Fruit fly (Drosophila melanogaster) whole organism, embryonic: ENCODE data around the gene kek4.

Experiments used
- Adf1 ChIP-seq: fragments of 200-800 bp; sonication (Bioruptor generic); IDR thresholded peaks from 2 replicates; pipeline ENCODE4 v1.3.6; 2022; ENCODE audit warnings: missing biosample characterization, missing genetic modification characterization
- Atf-2 ChIP-seq: fragments of 200-800 bp; sonication (Bioruptor generic); optimal IDR thresholded peaks from 2 replicates; lab custom pipeline; 2016; ENCODE audit warnings: missing biosample characterization, missing genetic modification characterization
- CG13287 ChIP-seq: fragments of 200-800 bp; sonication (Bioruptor generic); IDR thresholded peaks from 2 replicates; pipeline ENCODE4 v1.3.6; 2022; ENCODE audit warnings: missing biosample characterization, missing genetic modification characterization; ENCODE audit not compliant: partially characterized antibody
- CG13624 ChIP-seq: fragments of 200-800 bp; sonication (Bioruptor generic); optimal IDR thresholded peaks from 2 replicates; lab custom pipeline; 2016; ENCODE audit warnings: missing biosample characterization, missing genetic modification characterization
- CG14965 ChIP-seq: fragments of 200-800 bp; sonication (Bioruptor generic); optimal IDR thresholded peaks from 2 replicates; lab custom pipeline; 2016; ENCODE audit warnings: missing biosample characterization, missing genetic modification characterization, borderline replicate concordance
- CG15479 ChIP-seq: fragments of 200-800 bp; sonication (Bioruptor generic); optimal IDR thresholded peaks from 3 replicates; lab custom pipeline; 2019; ENCODE audit warnings: missing biosample characterization, mild to moderate bottlenecking, missing genetic modification characterization, moderate library complexity
- CG16815 ChIP-seq: fragments of 200-800 bp; sonication (Bioruptor generic); optimal IDR thresholded peaks from 3 replicates; lab custom pipeline; 2017; ENCODE audit warnings: missing biosample characterization, mild to moderate bottlenecking, missing genetic modification characterization
- CG17385 ChIP-seq: fragments of 200-800 bp; sonication (Bioruptor generic); optimal IDR thresholded peaks from 3 replicates; lab custom pipeline; 2018; ENCODE audit warnings: missing biosample characterization, mild to moderate bottlenecking, missing genetic modification characterization
- CG34376 ChIP-seq: fragments of 200-800 bp; sonication (Bioruptor generic); optimal IDR thresholded peaks from 2 replicates; lab custom pipeline; 2018; ENCODE audit warnings: missing biosample characterization, mild to moderate bottlenecking, missing genetic modification characterization
- CG34422 ChIP-seq: fragments of 200-800 bp; sonication (Bioruptor generic); IDR thresholded peaks from 3 replicates; pipeline ENCODE4 v1.3.6; 2022; ENCODE audit warnings: missing biosample characterization, missing genetic modification characterization
- CG4360 ChIP-seq: fragments of 200-800 bp; sonication (Bioruptor generic); IDR thresholded peaks from 2 replicates; pipeline ENCODE4 v1.3.6; 2022; ENCODE audit warnings: missing biosample characterization, missing genetic modification characterization
- CG43689 ChIP-seq: fragments of 200-800 bp; sonication (Bioruptor generic); IDR thresholded peaks from 2 replicates; pipeline ENCODE4 v1.3.6; 2022; ENCODE audit warnings: missing biosample characterization, missing genetic modification characterization
- CG6791 ChIP-seq: fragments of 200-800 bp; sonication (Bioruptor generic); IDR thresholded peaks from 3 replicates; pipeline ENCODE4 v1.3.6; 2022; ENCODE audit warnings: missing biosample characterization, missing genetic modification characterization; ENCODE audit not compliant: partially characterized antibody
- CG8388 ChIP-seq: fragments of 200-800 bp; sonication (Bioruptor generic); optimal IDR thresholded peaks from 2 replicates; lab custom pipeline; 2019; ENCODE audit warnings: missing biosample characterization, mild to moderate bottlenecking, missing genetic modification characterization, moderate library complexity
- Dll ChIP-seq: fragments of 200-800 bp; sonication (Bioruptor generic); IDR thresholded peaks from 4 replicates; pipeline ENCODE4 v1.3.6; 2022; ENCODE audit warnings: missing biosample characterization, missing genetic modification characterization; ENCODE audit not compliant: partially characterized antibody
- Dp ChIP-seq: fragments of 200-800 bp; sonication (Bioruptor generic); optimal IDR thresholded peaks from 2 replicates; lab custom pipeline; 2018; ENCODE audit warnings: missing biosample characterization, mild to moderate bottlenecking, missing genetic modification characterization, moderate library complexity
- Drgx ChIP-seq: fragments of 200-800 bp; sonication (Bioruptor generic); IDR thresholded peaks from 2 replicates; pipeline ENCODE4 v1.3.6; 2022; ENCODE audit warnings: missing biosample characterization, missing genetic modification characterization
- E2f1 ChIP-seq: fragments of 200-800 bp; sonication (Bioruptor generic); IDR thresholded peaks from 2 replicates; pipeline ENCODE4 v1.3.6; 2022; ENCODE audit warnings: missing biosample characterization, missing genetic modification characterization
- Hr39 ChIP-seq: fragments of >200 bp; optimal IDR thresholded peaks from 2 replicates; lab custom pipeline; 2017
- MESR4 ChIP-seq: fragments of 200-800 bp; sonication (Bioruptor generic); optimal IDR thresholded peaks from 2 replicates; lab custom pipeline; 2018; ENCODE audit warnings: missing biosample characterization, mild to moderate bottlenecking, missing genetic modification characterization, moderate library complexity
- Max ChIP-seq: fragments of 200-800 bp; sonication (Bioruptor generic); optimal IDR thresholded peaks from 2 replicates; lab custom pipeline; 2016; ENCODE audit warnings: missing biosample characterization, mild to moderate bottlenecking, missing genetic modification characterization
- Scr ChIP-seq: fragments of 200-800 bp; sonication (Bioruptor generic); IDR thresholded peaks from 2 replicates; pipeline ENCODE4 v1.3.6; 2022; ENCODE audit warnings: missing biosample characterization, missing genetic modification characterization; ENCODE audit not compliant: partially characterized antibody
- Sin3A ChIP-seq: fragments of >200 bp; optimal IDR thresholded peaks from 2 replicates; lab custom pipeline; 2018
- Taf1 ChIP-seq: fragments of 200-800 bp; sonication (Bioruptor generic); IDR thresholded peaks from 2 replicates; pipeline ENCODE4 v1.3.6; 2022; ENCODE audit warnings: missing biosample characterization, missing genetic modification characterization
- Trl ChIP-seq, 3 experiments: fragments of >200 bp in 2 of 3; fragments of 200-800 bp in 1 of 3; sonication (Bioruptor generic) in 1 of 3; optimal IDR thresholded peaks; 2 replicates in 1 of 3; 3 replicates in 2 of 3; lab custom pipeline; 2016 to 2017; ENCODE audit warnings: missing biosample characterization in 1 of 3, missing genetic modification characterization in 1 of 3
- YL-1 ChIP-seq: fragments of 200-800 bp; sonication (Bioruptor generic); optimal IDR thresholded peaks from 3 replicates; lab custom pipeline; 2017; ENCODE audit warnings: missing biosample characterization, mild to moderate bottlenecking, missing genetic modification characterization
- amos ChIP-seq: fragments of 200-800 bp; sonication (Bioruptor generic); IDR thresholded peaks from 2 replicates; pipeline ENCODE4 v1.3.6; 2022; ENCODE audit warnings: missing biosample characterization, missing genetic modification characterization; ENCODE audit not compliant: partially characterized antibody
- ash1 ChIP-seq: fragments of 200-800 bp; sonication (Bioruptor generic); optimal IDR thresholded peaks from 2 replicates; lab custom pipeline; 2018; ENCODE audit warnings: missing biosample characterization, mild to moderate bottlenecking, missing genetic modification characterization
- bbx ChIP-seq: fragments of 200-800 bp; sonication (Bioruptor generic); IDR thresholded peaks from 2 replicates; pipeline ENCODE4 v1.3.6; 2022; ENCODE audit warnings: missing biosample characterization, missing genetic modification characterization; ENCODE audit not compliant: partially characterized antibody
- bowl ChIP-seq: fragments of 200-800 bp; sonication (Bioruptor generic); IDR thresholded peaks from 2 replicates; pipeline ENCODE4 v1.3.6; 2022; ENCODE audit warnings: missing biosample characterization, missing genetic modification characterization
- cg ChIP-seq: fragments of 200-800 bp; sonication (Bioruptor generic); optimal IDR thresholded peaks from 3 replicates; lab custom pipeline; 2019; ENCODE audit warnings: missing biosample characterization, mild to moderate bottlenecking, missing genetic modification characterization, moderate library complexity
- chinmo ChIP-seq: fragments of 200-800 bp; sonication (Bioruptor generic); IDR thresholded peaks from 4 replicates; pipeline ENCODE4 v1.3.6; 2022; ENCODE audit warnings: missing biosample characterization, missing genetic modification characterization; ENCODE audit not compliant: partially characterized antibody
- ewg ChIP-seq: fragments of 200-800 bp; sonication (Bioruptor generic); optimal IDR thresholded peaks from 3 replicates; lab custom pipeline; 2017; ENCODE audit warnings: mild to moderate bottlenecking, missing biosample characterization, missing genetic modification reagents, missing genetic modification characterization
- hkb ChIP-seq, 2 experiments: fragments of 200-800 bp in 1 of 2; fragments of >200 bp in 1 of 2; sonication (Bioruptor generic) in 1 of 2; IDR thresholded peaks in 1 of 2; optimal IDR thresholded peaks in 1 of 2; 2 replicates each; pipeline versions ENCODE4 v1.3.6 to Lab custom; 2017 to 2022; ENCODE audit warnings: missing biosample characterization in 1 of 2, missing genetic modification characterization in 1 of 2
- ken ChIP-seq: fragments of 200-800 bp; sonication (Bioruptor generic); IDR thresholded peaks from 3 replicates; pipeline ENCODE4 v1.3.6; 2022; ENCODE audit warnings: missing biosample characterization, missing genetic modification characterization
- nom ChIP-seq: fragments of 200-800 bp; sonication (Bioruptor generic); optimal IDR thresholded peaks from 2 replicates; lab custom pipeline; 2017; ENCODE audit warnings: missing biosample characterization, missing genetic modification characterization, mild to moderate bottlenecking, moderate library complexity, missing genetic modification reagents
- peb ChIP-seq: fragments of 200-800 bp; sonication (Bioruptor generic); IDR thresholded peaks from 2 replicates; pipeline ENCODE4 v1.3.6; 2022; ENCODE audit warnings: missing biosample characterization, missing genetic modification characterization
- psq ChIP-seq: fragments of 200-800 bp; sonication (Bioruptor generic); optimal IDR thresholded peaks from 2 replicates; lab custom pipeline; 2017; ENCODE audit warnings: missing biosample characterization, missing genetic modification characterization
- scrt ChIP-seq: fragments of 200-800 bp; sonication (Bioruptor generic); optimal IDR thresholded peaks from 2 replicates; lab custom pipeline; 2018; ENCODE audit warnings: missing biosample characterization, mild to moderate bottlenecking, missing genetic modification characterization, moderate library complexity
- sna ChIP-seq: fragments of 200-800 bp; sonication (Bioruptor generic); IDR thresholded peaks from 2 replicates; pipeline ENCODE4 v1.3.6; 2022; ENCODE audit warnings: missing biosample characterization, missing genetic modification characterization; ENCODE audit not compliant: partially characterized antibody
- toy ChIP-seq: fragments of 200-800 bp; sonication (Bioruptor generic); IDR thresholded peaks from 2 replicates; pipeline ENCODE4 v1.3.6; 2022; ENCODE audit warnings: missing biosample characterization, missing genetic modification characterization
- unc-4 ChIP-seq: fragments of 200-800 bp; sonication (Bioruptor generic); IDR thresholded peaks from 2 replicates; pipeline ENCODE4 v1.3.6; 2022; ENCODE audit warnings: missing biosample characterization, missing genetic modification characterization; ENCODE audit not compliant: partially characterized antibody
- z ChIP-seq: fragments of 200-800 bp; sonication (Bioruptor generic); IDR thresholded peaks from 3 replicates; pipeline ENCODE4 v1.3.6; 2022; ENCODE audit warnings: missing biosample characterization, missing genetic modification characterization

kek4 gene

dm6 chr2L:13176701-13177249 lies 38.4 kb downstream of the kek4 start, which contains the start of the genes Sfmbt and CG5439 (continued):
- no peak for TF ChIP-seq bowl (GFP tag; lab: Robert Waterston, UW)
- TF ChIP-seq toy, result no peak
- no peak for TF ChIP-seq z (GFP tag; lab: Robert Waterston, UW)
- no peak for TF ChIP-seq CG14965 (GFP tag; lab: Kevin White, UChicago)
- TF ChIP-seq Taf1 (GFP tag; lab: Robert Waterston, UW), result no peak; the same call in 1 of the 2 replicates

dm6 chr2L:13176123-13176522 lies 39.0 kb downstream of the kek4 start, which contains the start of gene CG43925:
Gene CG43925, plus strand, starts transcription at chr2L:13176423.
- no peak for TF ChIP-seq Drgx (GFP tag; lab: Robert Waterston, UW)
- TF ChIP-seq ken (GFP tag; lab: Robert Waterston, UW), result 0 out of 3 replicates have a peak, but pooled peaks have one; percentile 23

- TF ChIP-seq scrt (GFP tag; lab: Kevin White, UChicago) (peak; percentile 46), MESR4 (GFP tag; lab: Kevin White, UChicago) (peak; percentile 37), peb (GFP tag; lab: Robert Waterston, UW) (no peak), Max (GFP tag; lab: Kevin White, UChicago) (peak; percentile 1), unc-4 (GFP tag; lab: Robert Waterston, UW) (0 out of 2 replicates have a peak, but pooled peaks have one; percentile 32), Dp (peak; percentile 47), bbx (GFP tag; lab: Robert Waterston, UW) (peak; percentile 1; the same call in 1 of the 2 replicates), CG15479 (GFP tag; lab: Kevin White, UChicago) (peak; percentile 39), E2f1 (GFP tag; lab: Robert Waterston, UW) (peak; percentile 21; the same call in 1 of the 2 replicates), CG34376 (peak; percentile 10), CG13287 (GFP tag; lab: Robert Waterston, UW) (peak; percentile 66; the same call in 1 of the 2 replicates), CG34422 (GFP tag; lab: Robert Waterston, UW) (peak; percentile 63; the same call in 1 of the 3 replicates), Atf-2 (GFP tag; lab: Kevin White, UChicago) (no peak), CG16815 (GFP tag; lab: Kevin White, UChicago) (no peak), hkb (optimal IDR thresholded peaks at IDR 0.05; lab: Kevin White, UChicago) (no peak), hkb (GFP tag; IDR thresholded peaks at IDR 0.05; lab: Robert Waterston, UW) (peak; percentile 17; the same call in 1 of the 2 replicates), CG17385 (GFP tag; lab: Kevin White, UChicago) (peak; percentile 99), ash1 (GFP tag; lab: Kevin White, UChicago) (no peak), Adf1 (GFP tag; lab: Robert Waterston, UW) (peak; percentile 22; the same call in 1 of the 2 replicates), Dll (GFP tag; lab: Robert Waterston, UW) (0 out of 4 replicates have a peak, but pooled peaks have one; percentile 42), Hr39 (lab: Kevin White, UChicago) (peak; percentile 83), nom (GFP tag; lab: Kevin White, UChicago) (peak; percentile 28), CG8388 (GFP tag; lab: Kevin White, UChicago) (no peak), YL-1 (GFP tag; lab: Kevin White, UChicago) (peak; percentile 16), chinmo (peak; percentile 51; the same call in 1 of the 4 replicates), Sin3A (lab: Kevin White, UChicago) (peak; percentile 37), CG4360 (0 out of 2 replicates have a peak, but pooled peaks have one; percentile 46), psq (GFP tag; lab: Kevin White, UChicago) (peak; percentile 100), sna (GFP tag; lab: Robert Waterston, UW) (peak; percentile 55; the same call in 1 of the 2 replicates), CG6791 (GFP tag; lab: Robert Waterston, UW) (no peak), cg (GFP tag; lab: Kevin White, UChicago) (peak; percentile 65), ewg (peak; percentile 81), Scr (GFP tag; lab: Robert Waterston, UW) (0 out of 2 replicates have a peak, but pooled peaks have one; percentile 29), CG43689 (GFP tag; lab: Robert Waterston, UW) (no peak), amos (GFP tag; lab: Robert Waterston, UW) (0 out of 2 replicates have a peak, but pooled peaks have one; percentile 9), Trl (optimal IDR thresholded peaks at IDR 0.05; lab: Kevin White, UChicago) (peak; percentile 74 to 93), Trl (GFP tag; optimal IDR thresholded peaks at IDR 0.05; lab: Kevin White, UChicago) (no peak), CG13624 (GFP tag; lab: Kevin White, UChicago) (no peak)
These were observed 49.3 kb downstream of the kek4 start, which contains the start of gene DnaJ-H for dm6 chr2L:13165802-13166347. Gene DnaJ-H, minus strand, starts transcription at chr2L:13166072.
